Fruit fly (Drosophila melanogaster) whole organism, embryonic: ENCODE measurements around the gene numb.
A peak's percentile ranks its signal among the peaks of the same experiment; 100 is the strongest.

ENCODE experiments used
- CG10267 ChIP-seq: fragments of 200-800 bp; sonication (Bioruptor generic); optimal IDR thresholded peaks from 2 replicates; lab custom pipeline; 2018; ENCODE audit warnings: missing biosample characterization, mild to moderate bottlenecking, missing genetic modification characterization, moderate library complexity
- CG11085 ChIP-seq: fragments of 200-800 bp; sonication (Bioruptor generic); IDR thresholded peaks from 2 replicates; pipeline ENCODE4 v1.3.6; 2022; ENCODE audit warnings: missing biosample characterization, missing genetic modification characterization
- CG11696 ChIP-seq: fragments of 200-800 bp; sonication (Bioruptor generic); IDR thresholded peaks from 2 replicates; pipeline ENCODE4 v1.3.6; 2022; ENCODE audit warnings: missing biosample characterization, missing genetic modification characterization
- CG12744 ChIP-seq: fragments of 200-800 bp; sonication (Bioruptor generic); optimal IDR thresholded peaks from 2 replicates; lab custom pipeline; 2016; ENCODE audit warnings: missing biosample characterization, missing genetic modification characterization
- CG13894 ChIP-seq: fragments of 200-800 bp; sonication (Bioruptor generic); optimal IDR thresholded peaks from 3 replicates; lab custom pipeline; 2018; ENCODE audit warnings: missing biosample characterization, mild to moderate bottlenecking, missing genetic modification characterization, moderate library complexity
- CG14710 ChIP-seq: fragments of 200-800 bp; sonication (Bioruptor generic); optimal IDR thresholded peaks from 3 replicates; lab custom pipeline; 2019; ENCODE audit warnings: missing biosample characterization, mild to moderate bottlenecking, missing genetic modification characterization, moderate library complexity
- CG1529 ChIP-seq: fragments of 200-800 bp; sonication (Bioruptor generic); optimal IDR thresholded peaks from 3 replicates; lab custom pipeline; 2018; ENCODE audit warnings: missing biosample characterization, missing genetic modification characterization
- CG1603 ChIP-seq: fragments of 200-800 bp; sonication (Bioruptor generic); optimal IDR thresholded peaks from 2 replicates; lab custom pipeline; 2019; ENCODE audit warnings: missing biosample characterization, mild to moderate bottlenecking, missing genetic modification characterization, moderate library complexity
- CG16813 ChIP-seq: fragments of 200-800 bp; sonication (Bioruptor generic); IDR thresholded peaks from 3 replicates; pipeline ENCODE4 v1.3.6; 2022; ENCODE audit warnings: missing biosample characterization, missing genetic modification characterization; ENCODE audit not compliant: partially characterized antibody
- CG17328 ChIP-seq: fragments of 200-800 bp; sonication (Bioruptor generic); IDR thresholded peaks from 2 replicates; pipeline ENCODE4 v1.3.6; 2022; ENCODE audit warnings: missing biosample characterization, missing genetic modification characterization
- CG30020 ChIP-seq: fragments of 200-800 bp; optimal IDR thresholded peaks from 2 replicates; lab custom pipeline; 2019; ENCODE audit warnings: missing biosample characterization, mild to moderate bottlenecking, missing genetic modification characterization, moderate library complexity
- CG33557 ChIP-seq: fragments of 200-800 bp; sonication (Bioruptor generic); optimal IDR thresholded peaks from 2 replicates; lab custom pipeline; 2019; ENCODE audit warnings: missing biosample characterization, mild to moderate bottlenecking, missing genetic modification characterization, moderate library complexity
- CG3838 ChIP-seq: fragments of 200-800 bp; sonication (Bioruptor generic); optimal IDR thresholded peaks from 3 replicates; lab custom pipeline; 2016; ENCODE audit warnings: missing biosample characterization, missing genetic modification characterization
- CG3847 ChIP-seq: fragments of 200-800 bp; sonication (Bioruptor generic); IDR thresholded peaks from 2 replicates; pipeline ENCODE4 v1.3.6; 2022; ENCODE audit warnings: missing biosample characterization, missing genetic modification characterization
- CG42726 ChIP-seq: fragments of 200-800 bp; sonication (Bioruptor generic); IDR thresholded peaks from 2 replicates; pipeline ENCODE4 v1.3.6; 2022; ENCODE audit warnings: missing biosample characterization, missing genetic modification characterization; ENCODE audit not compliant: partially characterized antibody
- CG5245 ChIP-seq: fragments of 200-800 bp; sonication (Bioruptor generic); optimal IDR thresholded peaks from 3 replicates; lab custom pipeline; 2016; ENCODE audit warnings: missing biosample characterization, missing genetic modification characterization
- CG7271 ChIP-seq: fragments of 200-800 bp; sonication (Bioruptor generic); optimal IDR thresholded peaks from 2 replicates; lab custom pipeline; 2018; ENCODE audit warnings: missing biosample characterization, mild to moderate bottlenecking, missing genetic modification characterization, moderate library complexity
- CG9437 ChIP-seq: fragments of 200-800 bp; sonication (Bioruptor generic); optimal IDR thresholded peaks from 2 replicates; lab custom pipeline; 2018; ENCODE audit warnings: missing biosample characterization, mild to moderate bottlenecking, missing genetic modification characterization
- Camta ChIP-seq: fragments of 200-800 bp; sonication (Bioruptor generic); optimal IDR thresholded peaks from 2 replicates; lab custom pipeline; 2016; ENCODE audit warnings: missing biosample characterization, missing genetic modification characterization
- Dfd ChIP-seq, 2 experiments: fragments of >200 bp; optimal IDR thresholded peaks; 2 replicates each; lab custom pipeline; 2017; ENCODE audit warnings: missing biosample characterization in 2 of 2, missing genetic modification characterization in 2 of 2
- Dip3 ChIP-seq: fragments of 200-800 bp; sonication (Bioruptor generic); optimal IDR thresholded peaks from 3 replicates; lab custom pipeline; 2016; ENCODE audit warnings: missing biosample characterization, missing genetic modification characterization
- E2f2 ChIP-seq: fragments of 200-800 bp; sonication (Bioruptor generic); IDR thresholded peaks from 2 replicates; pipeline ENCODE4 v1.3.6; 2022; ENCODE audit warnings: missing biosample characterization, missing genetic modification characterization
- Gug ChIP-seq: fragments of 200-800 bp; sonication (Bioruptor generic); IDR thresholded peaks from 4 replicates; pipeline ENCODE4 v1.3.6; 2022; ENCODE audit warnings: missing biosample characterization, missing genetic modification characterization
- HLH54F ChIP-seq: fragments of 200-800 bp; sonication (Bioruptor generic); optimal IDR thresholded peaks from 3 replicates; lab custom pipeline; 2016; ENCODE audit warnings: missing biosample characterization, missing genetic modification characterization
- Hey ChIP-seq: fragments of 200-800 bp; sonication (Bioruptor generic); optimal IDR thresholded peaks from 3 replicates; lab custom pipeline; 2018; ENCODE audit warnings: missing biosample characterization, mild to moderate bottlenecking, missing genetic modification characterization
- Oli ChIP-seq: fragments of 200-800 bp; sonication (Bioruptor generic); optimal IDR thresholded peaks from 2 replicates; lab custom pipeline; 2018; ENCODE audit warnings: missing biosample characterization, mild to moderate bottlenecking, missing genetic modification characterization, moderate library complexity
- bbx ChIP-seq: fragments of 200-800 bp; sonication (Bioruptor generic); IDR thresholded peaks from 2 replicates; pipeline ENCODE4 v1.3.6; 2022; ENCODE audit warnings: missing biosample characterization, missing genetic modification characterization; ENCODE audit not compliant: partially characterized antibody
- bcd ChIP-seq: fragments of 200-800 bp; sonication (Bioruptor generic); optimal IDR thresholded peaks from 2 replicates; lab custom pipeline; 2017; ENCODE audit warnings: missing biosample characterization, mild to moderate bottlenecking, missing genetic modification characterization
- cas ChIP-seq: fragments of 200-800 bp; sonication (Bioruptor generic); IDR thresholded peaks from 2 replicates; pipeline ENCODE4 v1.3.6; 2022; ENCODE audit warnings: missing biosample characterization, missing genetic modification characterization
- chm ChIP-seq: fragments of 200-800 bp; sonication (Bioruptor generic); IDR thresholded peaks from 2 replicates; pipeline ENCODE4 v1.3.6; 2022; ENCODE audit warnings: missing biosample characterization, missing genetic modification characterization
- crc ChIP-seq: fragments of 200-800 bp; sonication (Bioruptor generic); optimal IDR thresholded peaks from 2 replicates; lab custom pipeline; 2016; ENCODE audit warnings: missing biosample characterization, missing genetic modification characterization
- exex ChIP-seq: fragments of 200-800 bp; sonication (Bioruptor generic); optimal IDR thresholded peaks from 4 replicates; lab custom pipeline; 2018; ENCODE audit warnings: missing biosample characterization, mild to moderate bottlenecking, missing genetic modification characterization, moderate library complexity
- eyg ChIP-seq: fragments of 200-800 bp; sonication (Bioruptor generic); optimal IDR thresholded peaks from 3 replicates; lab custom pipeline; 2016; ENCODE audit warnings: missing biosample characterization, missing genetic modification characterization
- lmd ChIP-seq: fragments of 200-800 bp; sonication (Bioruptor generic); IDR thresholded peaks from 2 replicates; pipeline ENCODE4 v1.3.6; 2022; ENCODE audit warnings: missing biosample characterization, missing genetic modification characterization
- lola ChIP-seq, 3 experiments: fragments of >200 bp in 2 of 3; fragments of 200-800 bp in 1 of 3; sonication (Bioruptor generic) in 1 of 3; optimal IDR thresholded peaks; 2 replicates each; lab custom pipeline; 2017 to 2019; ENCODE audit warnings: missing biosample characterization in 3 of 3, missing genetic modification characterization in 3 of 3, mild to moderate bottlenecking in 1 of 3, moderate library complexity in 1 of 3
- luna ChIP-seq: fragments of 200-800 bp; sonication (Bioruptor generic); optimal IDR thresholded peaks from 2 replicates; lab custom pipeline; 2016; ENCODE audit warnings: missing biosample characterization, missing genetic modification characterization
- onecut ChIP-seq: fragments of 200-800 bp; sonication (Bioruptor generic); IDR thresholded peaks from 2 replicates; pipeline ENCODE4 v1.3.6; 2022; ENCODE audit warnings: missing biosample characterization, missing genetic modification characterization
- pfk ChIP-seq: fragments of 200-800 bp; sonication (Bioruptor generic); optimal IDR thresholded peaks from 2 replicates; lab custom pipeline; 2018; ENCODE audit warnings: missing biosample characterization, mild to moderate bottlenecking, missing genetic modification characterization, moderate library complexity
- pita ChIP-seq: fragments of 200-800 bp; sonication (Bioruptor generic); optimal IDR thresholded peaks from 2 replicates; lab custom pipeline; 2017; ENCODE audit warnings: missing biosample characterization, mild to moderate bottlenecking, missing genetic modification characterization
- tgo ChIP-seq: fragments of 200-800 bp; sonication (Bioruptor generic); IDR thresholded peaks from 3 replicates; pipeline ENCODE4 v1.3.6; 2022; ENCODE audit warnings: missing biosample characterization, missing genetic modification characterization
- toy ChIP-seq: fragments of 200-800 bp; sonication (Bioruptor generic); IDR thresholded peaks from 2 replicates; pipeline ENCODE4 v1.3.6; 2022; ENCODE audit warnings: missing biosample characterization, missing genetic modification characterization
- trh ChIP-seq: fragments of 200-800 bp; sonication (Bioruptor generic); optimal IDR thresholded peaks from 2 replicates; lab custom pipeline; 2016; ENCODE audit warnings: missing biosample characterization, missing genetic modification characterization
- unc-4 ChIP-seq: fragments of 200-800 bp; sonication (Bioruptor generic); IDR thresholded peaks from 2 replicates; pipeline ENCODE4 v1.3.6; 2022; ENCODE audit warnings: missing biosample characterization, missing genetic modification characterization; ENCODE audit not compliant: partially characterized antibody
- zfh2 ChIP-seq: fragments of 200-800 bp; sonication (Bioruptor generic); optimal IDR thresholded peaks from 2 replicates; lab custom pipeline; 2016; ENCODE audit warnings: missing biosample characterization, missing genetic modification characterization

numb gene

DNA sequence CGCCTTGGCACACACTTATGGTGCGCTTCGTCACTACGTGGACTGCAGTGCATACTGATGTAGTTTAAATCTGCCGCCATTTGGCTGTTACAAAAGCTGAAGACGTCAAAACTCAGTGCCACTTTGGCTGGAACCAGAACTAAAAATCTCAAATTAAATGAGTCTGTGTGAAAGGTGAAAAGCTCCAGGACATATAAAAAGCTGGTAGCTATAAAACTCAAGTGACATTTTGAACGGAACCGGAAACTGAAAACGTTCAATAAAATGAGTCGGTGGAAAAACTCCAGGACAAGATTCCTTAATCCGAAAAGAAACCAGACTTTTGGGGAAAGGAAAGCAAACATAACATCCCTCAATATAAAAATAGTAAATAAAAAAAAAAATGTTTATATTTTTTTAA lies 53.5 kb downstream of the numb start (continued):
- TF ChIP-seq CG9437 (GFP tag; lab: Kevin White, UChicago) (no peak), luna (GFP tag; lab: Kevin White, UChicago) (no peak), CG10267 (tag; lab: Kevin White, UChicago) (peak; percentile 0), toy (GFP tag; lab: Robert Waterston, UW) (no peak), cas (0 out of 2 replicates have a peak, but pooled peaks have one; percentile 18), CG12744 (GFP tag; lab: Kevin White, UChicago) (no peak), E2f2 (GFP tag; lab: Robert Waterston, UW) (peak; percentile 75), HLH54F (GFP tag; lab: Kevin White, UChicago) (no peak), lmd (GFP tag; lab: Robert Waterston, UW) (no peak), zfh2 (GFP tag; lab: Kevin White, UChicago) (no peak), Camta (no peak), onecut (peak; percentile 69), Oli (tag; lab: Kevin White, UChicago) (no peak), CG13894 (tag; lab: Kevin White, UChicago) (peak; percentile 73), pfk (GFP tag; lab: Kevin White, UChicago) (peak; percentile 67), CG42726 (0 out of 2 replicates have a peak, but pooled peaks have one; percentile 6), trh (peak; percentile 29), bbx (GFP tag; lab: Robert Waterston, UW) (no peak), Dip3 (no peak), crc (GFP tag; lab: Kevin White, UChicago) (no peak), pita (GFP tag; lab: Kevin White, UChicago) (no peak), CG14710 (tag; lab: Kevin White, UChicago) (peak; percentile 24), CG1603 (tag; lab: Kevin White, UChicago) (no peak), bcd (GFP tag; lab: Kevin White, UChicago) (peak; percentile 79), CG11696 (GFP tag; lab: Robert Waterston, UW) (0 out of 2 replicates have a peak, but pooled peaks have one; percentile 25), CG1529 (GFP tag; lab: Kevin White, UChicago) (no peak), CG11085 (GFP tag; lab: Robert Waterston, UW) (peak; percentile 45; the same call in 1 of the 2 replicates), lola (GFP tag; optimal IDR thresholded peaks at IDR 0.05; lab: Kevin White, UChicago) (no peak), unc-4 (GFP tag; lab: Robert Waterston, UW) (no peak), CG16813 (GFP tag; lab: Robert Waterston, UW) (no peak), CG5245 (peak; percentile 18), CG33557 (GFP tag; lab: Kevin White, UChicago) (no peak), CG17328 (GFP tag; lab: Robert Waterston, UW) (peak; percentile 32; the same call in 1 of the 2 replicates), Dfd (GFP tag; optimal IDR thresholded peaks at IDR 0.05; lab: Kevin White, UChicago) (no peak), CG7271 (tag; lab: Kevin White, UChicago) (peak; percentile 70), Hey (tag; lab: Kevin White, UChicago) (no peak), eyg (GFP tag; lab: Kevin White, UChicago) (no peak), tgo (GFP tag; lab: Robert Waterston, UW) (peak; percentile 54; the same call in 2 of the 3 replicates), exex (tag; lab: Kevin White, UChicago) (peak; percentile 31), Gug (GFP tag; lab: Robert Waterston, UW) (no peak), chm (no peak), CG3838 (no peak), CG30020 (no peak), CG3847 (GFP tag; lab: Robert Waterston, UW) (peak; percentile 68)
- TF ChIP-seq, all 482 proteins: peak for 188
